In the genomic region with DNA sequence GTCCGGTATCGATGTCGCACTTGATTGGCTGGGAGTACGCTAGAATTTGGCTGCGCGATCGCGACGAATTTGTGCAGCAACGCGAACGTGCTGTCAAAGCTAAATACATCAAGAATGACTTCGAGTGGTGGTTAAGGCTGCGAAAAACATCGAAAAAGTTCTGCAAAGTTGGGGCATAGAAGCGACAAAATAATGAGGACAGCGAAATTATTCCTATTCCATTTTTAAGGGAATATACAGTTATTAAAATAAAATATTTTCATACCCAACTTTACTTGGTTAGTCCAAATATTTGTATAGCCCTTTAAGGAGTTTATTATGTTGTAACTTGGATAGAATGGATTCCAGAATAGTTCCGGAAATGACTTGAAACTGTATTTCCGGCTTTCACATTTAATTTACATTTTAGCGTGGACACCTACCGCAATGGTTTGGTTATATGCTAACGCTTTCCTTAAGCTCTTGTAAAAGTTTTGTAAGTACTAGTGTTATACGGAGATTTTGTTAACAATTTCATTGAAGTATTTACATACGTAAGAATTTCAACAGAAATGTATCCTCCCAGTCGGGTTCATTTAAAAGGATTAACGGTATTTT, we compare ENCODE assay signal across 6 fruit fly cellular contexts.
TF ChIP-seq lines count a peak whose summit lies in the region.

No protein-coding gene starts in this region.

- TF ChIP-seq CTCF in whole organism, embryonic (GFP tag; optimal IDR thresholded peaks at IDR 0.05; lab: Kevin White, UChicago) = peak; percentile 74

TF ChIP-seq in whole organism, 6 proteins besides CTCF, POLR2A, EP300 and RAD21:
- peak; percentile 5 for TF ChIP-seq pan (optimal IDR thresholded peaks at IDR 0.05; lab: Kevin White, UChicago)
- no peak for TF ChIP-seq EcR (GFP tag; optimal IDR thresholded peaks at IDR 0.05; lab: Kevin White, UChicago)

TF ChIP-seq in whole organism, adult, 20 proteins besides CTCF, POLR2A, EP300 and RAD21 (continues in another document):
- peak; percentile 82 for TF ChIP-seq CG1620 (GFP tag; optimal IDR thresholded peaks at IDR 0.05; lab: Kevin White, UChicago)
- TF ChIP-seq cnc (optimal IDR thresholded peaks at IDR 0.05; lab: Kevin White, UChicago) = no peak
- TF ChIP-seq CG33017 (tag; optimal IDR thresholded peaks at IDR 0.05; lab: Kevin White, UChicago) = peak; percentile 49
- peak; percentile 70 for TF ChIP-seq pad (GFP tag; optimal IDR thresholded peaks at IDR 0.05; lab: Kevin White, UChicago)
- TF ChIP-seq bab1 (GFP tag; optimal IDR thresholded peaks at IDR 0.05; lab: Kevin White, UChicago) = no peak
- peak; percentile 69 for TF ChIP-seq CG5204 (GFP tag; optimal IDR thresholded peaks at IDR 0.05; lab: Kevin White, UChicago)
- TF ChIP-seq Hr96 (GFP tag; optimal IDR thresholded peaks at IDR 0.05; lab: Kevin White, UChicago) = peak; percentile 3
- peak; percentile 37 for TF ChIP-seq CG12768 (GFP tag; optimal IDR thresholded peaks at IDR 0.05; lab: Kevin White, UChicago)
- TF ChIP-seq tj (GFP tag; optimal IDR thresholded peaks at IDR 0.05; lab: Kevin White, UChicago) = peak; percentile 49
- TF ChIP-seq CG7045 (GFP tag; optimal IDR thresholded peaks at IDR 0.05; lab: Kevin White, UChicago) = no peak
- TF ChIP-seq ovo (GFP tag; optimal IDR thresholded peaks at IDR 0.05; lab: Kevin White, UChicago) = peak; percentile 84
- TF ChIP-seq Mnt (GFP tag; optimal IDR thresholded peaks at IDR 0.05; lab: Kevin White, UChicago) = peak; percentile 57
- no peak for TF ChIP-seq Clk (GFP tag; optimal IDR thresholded peaks at IDR 0.05; lab: Kevin White, UChicago)
- peak; percentile 82 for TF ChIP-seq Crg-1 (GFP tag; optimal IDR thresholded peaks at IDR 0.05; lab: Kevin White, UChicago)
- TF ChIP-seq CG7101 (tag; optimal IDR thresholded peaks at IDR 0.05; lab: Kevin White, UChicago) = peak; percentile 87
- TF ChIP-seq cic (GFP tag; optimal IDR thresholded peaks at IDR 0.05; lab: Kevin White, UChicago) = no peak

TF ChIP-seq in whole organism, embryonic, 481 proteins besides CTCF, POLR2A, EP300 and RAD21 (continues in another document):
- TF ChIP-seq kay (GFP tag; optimal IDR thresholded peaks at IDR 0.05; lab: Kevin White, UChicago) (no peak), CG7963 (GFP tag; IDR thresholded peaks at IDR 0.05; lab: Robert Waterston, UW; ENCODE audit: partially characterized antibody) (no peak), da (GFP tag; optimal IDR thresholded peaks at IDR 0.05; lab: Kevin White, UChicago) (peak; percentile 29), CHES-1-like (GFP tag; optimal IDR thresholded peaks at IDR 0.05; lab: Kevin White, UChicago) (peak; percentile 70), z (GFP tag; IDR thresholded peaks at IDR 0.05; lab: Robert Waterston, UW) (peak; percentile 67; the same call in 2 of the 3 replicates), Lim3 (GFP tag; IDR thresholded peaks at IDR 0.05; lab: Robert Waterston, UW) (no peak), ttk (GFP tag; IDR thresholded peaks at IDR 0.05; lab: Robert Waterston, UW) (peak; percentile 22; the same call in 1 of the 2 replicates), sob (GFP tag; IDR thresholded peaks at IDR 0.05; lab: Robert Waterston, UW) (peak; percentile 66; the same call in 1 of the 2 replicates), abd-A (tag; optimal IDR thresholded peaks at IDR 0.05; lab: Kevin White, UChicago) (peak; percentile 46), Dek (tag; optimal IDR thresholded peaks at IDR 0.05; lab: Kevin White, UChicago) (peak; percentile 78), CG10366 (GFP tag; IDR thresholded peaks at IDR 0.05; lab: Robert Waterston, UW) (peak; percentile 52), CG1233 (GFP tag; optimal IDR thresholded peaks at IDR 0.05; lab: Kevin White, UChicago) (peak; percentile 89), tap (tag; optimal IDR thresholded peaks at IDR 0.05; lab: Kevin White, UChicago) (peak; percentile 75), crol (GFP tag; IDR thresholded peaks at IDR 0.05; lab: Robert Waterston, UW) (peak; percentile 13; the same call in 1 of the 2 replicates), lov (optimal IDR thresholded peaks at IDR 0.05; lab: Kevin White, UChicago) (no peak), lov (GFP tag; IDR thresholded peaks at IDR 0.05; lab: Robert Waterston, UW) (peak; percentile 70; the same call in 2 of the 3 replicates)

TF ChIP-seq in whole organism, prepupa, 60 proteins besides CTCF, POLR2A, EP300 and RAD21 (continues in another document):
- TF ChIP-seq Met (GFP tag; optimal IDR thresholded peaks at IDR 0.05; lab: Kevin White, UChicago) (peak; percentile 89), achi (GFP tag; optimal IDR thresholded peaks at IDR 0.05; lab: Kevin White, UChicago) (peak; percentile 73), esn (GFP tag; optimal IDR thresholded peaks at IDR 0.05; lab: Kevin White, UChicago) (peak; percentile 88), spab (GFP tag; optimal IDR thresholded peaks at IDR 0.05; lab: Kevin White, UChicago) (peak; percentile 35), CG16779 (tag; optimal IDR thresholded peaks at IDR 0.05; lab: Kevin White, UChicago) (peak; percentile 53), lz (GFP tag; optimal IDR thresholded peaks at IDR 0.05; lab: Kevin White, UChicago) (peak; percentile 83), pdm3 (GFP tag; optimal IDR thresholded peaks at IDR 0.05; lab: Kevin White, UChicago) (peak; percentile 77), cyc (GFP tag; optimal IDR thresholded peaks at IDR 0.05; lab: Kevin White, UChicago) (peak; percentile 14), Ets21C (GFP tag; optimal IDR thresholded peaks at IDR 0.05; lab: Kevin White, UChicago) (peak; percentile 62), CG11294 (GFP tag; IDR thresholded peaks at IDR 0.05; lab: Robert Waterston, UW) (no peak), dsx (GFP tag; optimal IDR thresholded peaks at IDR 0.05; lab: Kevin White, UChicago; ENCODE audit: poor library complexity, severe bottlenecking) (no peak), dac (GFP tag; optimal IDR thresholded peaks at IDR 0.05; lab: Kevin White, UChicago) (peak; percentile 39), CG8119 (GFP tag; IDR thresholded peaks at IDR 0.05; lab: Robert Waterston, UW) (no peak), salr (GFP tag; optimal IDR thresholded peaks at IDR 0.05; lab: Kevin White, UChicago) (peak in 1 of 2 experiments; percentile 75), CG8319 (GFP tag; optimal IDR thresholded peaks at IDR 0.05; lab: Kevin White, UChicago) (peak; percentile 79), Sox14 (GFP tag; optimal IDR thresholded peaks at IDR 0.05; lab: Kevin White, UChicago) (peak; percentile 62), Hr38 (GFP tag; optimal IDR thresholded peaks at IDR 0.05; lab: Kevin White, UChicago) (no peak)

TF ChIP-seq in whole organism, pupa, 21 proteins besides CTCF, POLR2A, EP300 and RAD21 (continues in another document):
- TF ChIP-seq EcR (GFP tag; optimal IDR thresholded peaks at IDR 0.05; lab: Kevin White, UChicago) (no peak), CG14655 (GFP tag; optimal IDR thresholded peaks at IDR 0.05; lab: Kevin White, UChicago) (peak; percentile 53), Pif1B (GFP tag; optimal IDR thresholded peaks at IDR 0.05; lab: Kevin White, UChicago) (no peak), Ets98B (GFP tag; IDR thresholded peaks at IDR 0.05; lab: Robert Waterston, UW) (peak; percentile 51), D1 (tag; optimal IDR thresholded peaks at IDR 0.05; lab: Kevin White, UChicago) (peak; percentile 64), CG12605 (GFP tag; IDR thresholded peaks at IDR 0.05; lab: Robert Waterston, UW) (peak; percentile 25; the same call in 1 of the 2 replicates), CG8301 (tag; optimal IDR thresholded peaks at IDR 0.05; lab: Kevin White, UChicago) (peak; percentile 37), CG17806 (tag; optimal IDR thresholded peaks at IDR 0.05; lab: Kevin White, UChicago) (peak; percentile 28), fd96Ca (GFP tag; IDR thresholded peaks at IDR 0.05; lab: Robert Waterston, UW) (no peak), CG32121 (GFP tag; IDR thresholded peaks at IDR 0.05; lab: Robert Waterston, UW) (peak; percentile 27; the same call in 1 of the 2 replicates), CG10348 (GFP tag; IDR thresholded peaks at IDR 0.05; lab: Robert Waterston, UW) (no peak), CG4496 (GFP tag; IDR thresholded peaks at IDR 0.05; lab: Robert Waterston, UW) (peak; percentile 87), CG34367 (tag; optimal IDR thresholded peaks at IDR 0.05; lab: Kevin White, UChicago) (peak; percentile 73), gl (tag; optimal IDR thresholded peaks at IDR 0.05; lab: Kevin White, UChicago) (peak; percentile 59), Snoo (tag; optimal IDR thresholded peaks at IDR 0.05; lab: Kevin White, UChicago) (peak; percentile 90), rn (GFP tag; IDR thresholded peaks at IDR 0.05; lab: Robert Waterston, UW) (no peak), CG15710 (tag; optimal IDR thresholded peaks at IDR 0.05; lab: Kevin White, UChicago) (peak; percentile 62), CG13204 (GFP tag; optimal IDR thresholded peaks at IDR 0.05; lab: Kevin White, UChicago) (no peak)

TF ChIP-seq in whole organism, wandering third instar larva, 38 proteins besides CTCF, POLR2A, EP300 and RAD21 (continues in another document):
- no peak for TF ChIP-seq Rel (GFP tag; optimal IDR thresholded peaks at IDR 0.05; lab: Kevin White, UChicago)
- peak; percentile 6 for TF ChIP-seq Rel (tag; optimal IDR thresholded peaks at IDR 0.05; lab: Kevin White, UChicago)
- no peak for TF ChIP-seq brk (GFP tag; optimal IDR thresholded peaks at IDR 0.05; lab: Kevin White, UChicago)
- peak; percentile 2 for TF ChIP-seq h (GFP tag; optimal IDR thresholded peaks at IDR 0.05; lab: Kevin White, UChicago)
- peak; percentile 33 for TF ChIP-seq sv (GFP tag; optimal IDR thresholded peaks at IDR 0.05; lab: Kevin White, UChicago)
- TF ChIP-seq Vsx2 (GFP tag; optimal IDR thresholded peaks at IDR 0.05; lab: Kevin White, UChicago; ENCODE audit: partially characterized antibody) = no peak
- peak; percentile 64 for TF ChIP-seq OdsH (GFP tag; optimal IDR thresholded peaks at IDR 0.05; lab: Kevin White, UChicago)
- TF ChIP-seq CG32264 (GFP tag; optimal IDR thresholded peaks at IDR 0.05; lab: Kevin White, UChicago) = no peak
- TF ChIP-seq Mio (GFP tag; optimal IDR thresholded peaks at IDR 0.05; lab: Kevin White, UChicago) = no peak
- peak; percentile 86 for TF ChIP-seq rgr (GFP tag; optimal IDR thresholded peaks at IDR 0.05; lab: Kevin White, UChicago)
- TF ChIP-seq Hr78 (GFP tag; optimal IDR thresholded peaks at IDR 0.05; lab: Kevin White, UChicago) = no peak
- TF ChIP-seq woc (GFP tag; optimal IDR thresholded peaks at IDR 0.05; lab: Kevin White, UChicago) = no peak
- no peak for TF ChIP-seq Myc (optimal IDR thresholded peaks at IDR 0.05; lab: Kevin White, UChicago)
- TF ChIP-seq foxo (GFP tag; optimal IDR thresholded peaks at IDR 0.05; lab: Kevin White, UChicago) = peak in 1 of 2 experiments; percentile 57
- peak; percentile 25 for TF ChIP-seq psq (GFP tag; optimal IDR thresholded peaks at IDR 0.05; lab: Kevin White, UChicago)
- TF ChIP-seq ey (GFP tag; optimal IDR thresholded peaks at IDR 0.05; lab: Kevin White, UChicago) = peak; percentile 17
- TF ChIP-seq sage (GFP tag; optimal IDR thresholded peaks at IDR 0.05; lab: Kevin White, UChicago) = no peak
- TF ChIP-seq dmrt93B (GFP tag; optimal IDR thresholded peaks at IDR 0.05; lab: Kevin White, UChicago) = peak; percentile 81
- TF ChIP-seq Abd-B (GFP tag; optimal IDR thresholded peaks at IDR 0.05; lab: Kevin White, UChicago) = no peak
- peak; percentile 15 for TF ChIP-seq Hnf4 (GFP tag; optimal IDR thresholded peaks at IDR 0.05; lab: Kevin White, UChicago)
- peak; percentile 72 for TF ChIP-seq HLH106 (tag; optimal IDR thresholded peaks at IDR 0.05; lab: Kevin White, UChicago)
